Worm (Caenorhabditis elegans) whole organism, L4 larva: ENCODE results near the gene F57F4.1.

Source experiments
- D1046.2 ChIP-seq: fragments of 200-800 bp; sonication (Bioruptor generic); IDR thresholded peaks from 2 replicates; pipeline ENCODE4 v1.3.6; 2022; ENCODE audit warnings: missing genetic modification characterization, missing compliant biosample characterization
- F37D6.2 ChIP-seq: sonication (generic microtip); optimal IDR thresholded peaks from 2 replicates; lab custom pipeline; 2016; ENCODE audit warnings: mild to moderate bottlenecking, missing genetic modification characterization, missing compliant biosample characterization
- F49E8.2 ChIP-seq: sonication (generic microtip); optimal IDR thresholded peaks from 2 replicates; lab custom pipeline; 2016; ENCODE audit warnings: missing compliant biosample characterization, mild to moderate bottlenecking, missing genetic modification characterization, borderline replicate concordance
- T20F7.1 ChIP-seq: fragments of 200-800 bp; sonication (Bioruptor generic); optimal IDR thresholded peaks from 2 replicates; lab custom pipeline; 2018; ENCODE audit warnings: mild to moderate bottlenecking, missing genetic modification characterization, missing compliant biosample characterization
- Y105C5A.15 ChIP-seq: fragments of 200-800 bp; sonication (Bioruptor generic); IDR thresholded peaks from 2 replicates; pipeline ENCODE4 v1.3.6; 2022; ENCODE audit warnings: missing genetic modification characterization, missing compliant biosample characterization
- Y5F2A.4 ChIP-seq: fragments of 200-800 bp; sonication (Bioruptor generic); optimal IDR thresholded peaks from 2 replicates; lab custom pipeline; 2018; ENCODE audit warnings: mild to moderate bottlenecking, missing genetic modification characterization, missing compliant biosample characterization
- ZK546.5 ChIP-seq, 2 experiments: sonication (generic microtip); optimal IDR thresholded peaks; 2 replicates each; lab custom pipeline; 2017; ENCODE audit warnings: missing biosample characterization in 2 of 2, missing genetic modification characterization in 2 of 2
- attf-4 ChIP-seq: sonication (generic microtip); optimal IDR thresholded peaks from 3 replicates; lab custom pipeline; 2017; ENCODE audit warnings: missing biosample characterization, missing genetic modification characterization
- ceh-20 ChIP-seq: fragments of 200-800 bp; sonication (Bioruptor generic); IDR thresholded peaks from 2 replicates; pipeline ENCODE4 v1.3.6; 2022; ENCODE audit warnings: missing genetic modification reagents, missing genetic modification characterization, missing compliant biosample characterization
- ceh-32 ChIP-seq: sonication (generic microtip); optimal IDR thresholded peaks from 2 replicates; lab custom pipeline; 2016; ENCODE audit warnings: mild to moderate bottlenecking, missing genetic modification characterization, missing compliant biosample characterization; ENCODE audit not compliant: poor library complexity
- ceh-62 ChIP-seq: sonication (generic microtip); optimal IDR thresholded peaks from 2 replicates; lab custom pipeline; 2017; ENCODE audit warnings: missing biosample characterization, missing genetic modification characterization
- ces-1 ChIP-seq: fragments of 150-350 bp; sonication (generic microtip); optimal IDR thresholded peaks from 4 replicates; lab custom pipeline; 2014; ENCODE audit warnings: missing biosample characterization, missing genetic modification reagents, missing genetic modification characterization
- cey-2 ChIP-seq: sonication (generic microtip); optimal IDR thresholded peaks from 3 replicates; lab custom pipeline; 2017; ENCODE audit warnings: missing genetic modification characterization, mild to moderate bottlenecking, missing compliant biosample characterization, antibody characterized with exemption, borderline replicate concordance; ENCODE audit not compliant: insufficient read depth
- daf-16 ChIP-seq, 3 experiments: sonication (generic microtip); optimal IDR thresholded peaks; 2 replicates each; lab custom pipeline; 2016 to 2017; ENCODE audit warnings: missing genetic modification characterization in 3 of 3, missing genetic modification reagents in 3 of 3, mild to moderate bottlenecking in 2 of 3, missing compliant biosample characterization in 2 of 3, missing biosample characterization in 1 of 3, moderate library complexity in 1 of 3
- daf-8 ChIP-seq: fragments of 200-800 bp; sonication (Bioruptor generic); IDR thresholded peaks from 2 replicates; pipeline ENCODE4 v1.3.6; 2022; ENCODE audit warnings: missing genetic modification characterization, missing compliant biosample characterization
- dmd-6 ChIP-seq: fragments of 200-800 bp; sonication (Bioruptor generic); IDR thresholded peaks from 2 replicates; pipeline ENCODE4 v1.3.6; 2022; ENCODE audit warnings: missing genetic modification reagents, missing genetic modification characterization, missing compliant biosample characterization
- dmd-8 ChIP-seq: fragments of 200-800 bp; sonication (Bioruptor generic); IDR thresholded peaks from 2 replicates; pipeline ENCODE4 v1.3.6; 2022; ENCODE audit warnings: missing genetic modification characterization, missing compliant biosample characterization
- egl-27 ChIP-seq: sonication (generic microtip); optimal IDR thresholded peaks from 3 replicates; lab custom pipeline; 2017; ENCODE audit warnings: missing biosample characterization, missing genetic modification reagents, missing genetic modification characterization
- fkh-10 ChIP-seq: fragments of 150-350 bp; optimal IDR thresholded peaks from 2 replicates; lab custom pipeline; 2014; ENCODE audit warnings: missing biosample characterization, missing genetic modification reagents, missing genetic modification characterization
- fos-1 ChIP-seq: fragments of 150-350 bp; optimal IDR thresholded peaks from 2 replicates; lab custom pipeline; 2014; ENCODE audit warnings: missing biosample characterization, missing genetic modification characterization
- gei-8 ChIP-seq: fragments of 200-800 bp; sonication (Bioruptor generic); optimal IDR thresholded peaks from 2 replicates; lab custom pipeline; 2018; ENCODE audit warnings: mild to moderate bottlenecking, missing genetic modification characterization, missing compliant biosample characterization
- hif-1 ChIP-seq, 2 experiments: sonication (generic microtip); optimal IDR thresholded peaks; 2 replicates each; lab custom pipeline; 2016 to 2017; ENCODE audit warnings: missing compliant biosample characterization in 2 of 2, missing genetic modification characterization in 2 of 2, missing genetic modification reagents in 2 of 2, missing genotype in 2 of 2, mild to moderate bottlenecking in 1 of 2
- hlh-30 ChIP-seq: sonication (generic microtip); optimal IDR thresholded peaks from 2 replicates; lab custom pipeline; 2017; ENCODE audit warnings: antibody characterized with exemption, mild to moderate bottlenecking, missing genetic modification characterization, missing compliant biosample characterization; ENCODE audit not compliant: insufficient read depth
- lim-7 ChIP-seq: fragments of 200-800 bp; sonication (Bioruptor generic); IDR thresholded peaks from 2 replicates; pipeline ENCODE4 v1.3.6; 2022; ENCODE audit warnings: missing genetic modification characterization, missing compliant biosample characterization
- lin-1 ChIP-seq: fragments of 200-800 bp; sonication (Bioruptor generic); IDR thresholded peaks from 2 replicates; pipeline ENCODE4 v1.3.6; 2022; ENCODE audit warnings: missing genetic modification reagents, missing genetic modification characterization, missing compliant biosample characterization
- lin-13 ChIP-seq: fragments of 150-350 bp; optimal IDR thresholded peaks from 2 replicates; lab custom pipeline; 2014; ENCODE audit warnings: missing biosample characterization, missing genetic modification reagents, missing genetic modification characterization
- lin-38 ChIP-seq: fragments of 200-800 bp; sonication (Bioruptor generic); IDR thresholded peaks from 2 replicates; pipeline ENCODE4 v1.3.6; 2022; ENCODE audit warnings: missing genetic modification reagents, missing genetic modification characterization, missing compliant biosample characterization
- mdl-1 ChIP-seq, 2 experiments: fragments of 150-350 bp in 1 of 2; sonication (generic microtip) in 1 of 2; optimal IDR thresholded peaks; 2 replicates each; lab custom pipeline; 2014 to 2017; ENCODE audit warnings: missing biosample characterization in 2 of 2, missing genetic modification characterization in 2 of 2
- mdt-29 ChIP-seq: fragments of 200-800 bp; sonication (Bioruptor generic); IDR thresholded peaks from 2 replicates; pipeline ENCODE4 v1.3.6; 2022; ENCODE audit warnings: missing genetic modification reagents, missing genetic modification characterization, missing compliant biosample characterization
- mep-1 ChIP-seq: fragments of 150-350 bp; sonication (generic microtip); optimal IDR thresholded peaks from 3 replicates; lab custom pipeline; 2014; ENCODE audit warnings: missing biosample characterization, missing genetic modification characterization
- mxl-3 ChIP-seq: fragments of 200-800 bp; sonication (Bioruptor generic); optimal IDR thresholded peaks from 2 replicates; lab custom pipeline; 2018; ENCODE audit warnings: mild to moderate bottlenecking, missing genetic modification characterization, missing compliant biosample characterization
- nhr-102 ChIP-seq: sonication (generic microtip); optimal IDR thresholded peaks from 2 replicates; lab custom pipeline; 2016; ENCODE audit warnings: mild to moderate bottlenecking, missing genetic modification characterization, moderate library complexity, missing compliant biosample characterization
- nhr-11 ChIP-seq: fragments of 150-350 bp; optimal IDR thresholded peaks from 2 replicates; lab custom pipeline; 2014; ENCODE audit warnings: missing biosample characterization, missing genetic modification characterization
- nhr-111 ChIP-seq: fragments of 200-800 bp; sonication (Bioruptor generic); optimal IDR thresholded peaks from 2 replicates; lab custom pipeline; 2018; ENCODE audit warnings: mild to moderate bottlenecking, missing genetic modification characterization, missing compliant biosample characterization
- nhr-28 ChIP-seq: fragments of 150-350 bp; optimal IDR thresholded peaks from 2 replicates; lab custom pipeline; 2014; ENCODE audit warnings: missing biosample characterization, missing genetic modification characterization
- nhr-42 ChIP-seq: fragments of 200-800 bp; sonication (Bioruptor generic); IDR thresholded peaks from 2 replicates; pipeline ENCODE4 v1.3.6; 2022; ENCODE audit warnings: missing genetic modification characterization, missing compliant biosample characterization
- nhr-48 ChIP-seq: sonication (generic microtip); optimal IDR thresholded peaks from 2 replicates; lab custom pipeline; 2016; ENCODE audit warnings: mild to moderate bottlenecking, missing genetic modification characterization, missing compliant biosample characterization
- nhr-6 ChIP-seq: fragments of 150-350 bp; optimal IDR thresholded peaks from 2 replicates; lab custom pipeline; 2014; ENCODE audit warnings: missing biosample characterization, missing genetic modification characterization
- nhr-77 ChIP-seq: fragments of 150-350 bp; optimal IDR thresholded peaks from 2 replicates; lab custom pipeline; 2014; ENCODE audit warnings: missing biosample characterization, missing genetic modification characterization
- php-3 ChIP-seq: fragments of 200-800 bp; sonication (Bioruptor generic); IDR thresholded peaks from 2 replicates; pipeline ENCODE4 v1.3.6; 2022; ENCODE audit warnings: missing genetic modification reagents, missing genetic modification characterization, missing compliant biosample characterization
- pqm-1 ChIP-seq: sonication (generic microtip); optimal IDR thresholded peaks from 2 replicates; lab custom pipeline; 2017; ENCODE audit warnings: missing biosample characterization, missing genetic modification characterization
- saeg-2 ChIP-seq: fragments of 200-800 bp; sonication (Bioruptor generic); IDR thresholded peaks from 2 replicates; pipeline ENCODE4 v1.3.6; 2022; ENCODE audit warnings: missing genetic modification reagents, missing genetic modification characterization, missing compliant biosample characterization
- skn-1 ChIP-seq: fragments of 150-350 bp; optimal IDR thresholded peaks from 2 replicates; lab custom pipeline; 2014; ENCODE audit warnings: missing biosample characterization, missing genetic modification characterization
- spr-1 ChIP-seq: sonication (generic microtip); optimal IDR thresholded peaks from 2 replicates; lab custom pipeline; 2016; ENCODE audit warnings: mild to moderate bottlenecking, missing genetic modification characterization, missing compliant biosample characterization
- spr-3 ChIP-seq: fragments of 200-800 bp; sonication (Bioruptor generic); optimal IDR thresholded peaks from 2 replicates; lab custom pipeline; 2018; ENCODE audit warnings: mild to moderate bottlenecking, missing genetic modification characterization, missing compliant biosample characterization
- tra-1 ChIP-seq: fragments of 200-800 bp; sonication (Bioruptor generic); IDR thresholded peaks from 2 replicates; pipeline ENCODE4 v1.3.6; 2022; ENCODE audit warnings: missing genetic modification reagents, missing genetic modification characterization, missing compliant biosample characterization
- unc-39 ChIP-seq: sonication (generic microtip); optimal IDR thresholded peaks from 2 replicates; lab custom pipeline; 2017; ENCODE audit warnings: missing biosample characterization, missing genetic modification characterization
- zfp-2 ChIP-seq: sonication (generic microtip); optimal IDR thresholded peaks from 2 replicates; lab custom pipeline; 2016; ENCODE audit warnings: mild to moderate bottlenecking, missing genetic modification characterization, missing compliant biosample characterization
- zfp-3 ChIP-seq: fragments of 200-800 bp; sonication (Bioruptor generic); conservative IDR thresholded peaks from 2 replicates; pipeline ENCODE4 v1.3.6; 2022; ENCODE audit warnings: missing genetic modification reagents, missing genetic modification characterization, missing compliant biosample characterization
- zip-11 ChIP-seq: fragments of 200-800 bp; sonication (Bioruptor generic); IDR thresholded peaks from 2 replicates; pipeline ENCODE4 v1.3.6; 2022; ENCODE audit warnings: missing genetic modification characterization, missing compliant biosample characterization
- ztf-11 ChIP-seq: fragments of 150-350 bp; optimal IDR thresholded peaks from 2 replicates; lab custom pipeline; 2014; ENCODE audit warnings: missing biosample characterization, missing genetic modification characterization

F57F4.1 gene

ce11 chrV:6411161-6411560 is 20.9 kb downstream of the F57F4.1 start:
- TF ChIP-seq ceh-20 (GFP tag; lab: Robert Waterston, UW), result peak; percentile 68
- TF ChIP-seq Y5F2A.4 (GFP tag; lab: Kevin White, UChicago), result no peak
- no peak for TF ChIP-seq lin-38 (GFP tag; lab: Robert Waterston, UW)
- TF ChIP-seq hlh-30, result peak; percentile 50
- no peak for TF ChIP-seq Y105C5A.15 (GFP tag; lab: Robert Waterston, UW)
- no peak for TF ChIP-seq hif-1 (tag; optimal IDR thresholded peaks at IDR 0.05; lab: Kevin White, UChicago)
- TF ChIP-seq unc-39 (tag; lab: Kevin White, UChicago), result no peak
- TF ChIP-seq fos-1 (tag; lab: Kevin White, UChicago), result no peak
- TF ChIP-seq dmd-6 (GFP tag; lab: Robert Waterston, UW), result peak; percentile 93
- no peak for TF ChIP-seq mdt-29 (GFP tag; lab: Robert Waterston, UW)
- no peak for TF ChIP-seq nhr-111 (GFP tag; lab: Kevin White, UChicago)
- TF ChIP-seq lim-7 (GFP tag; lab: Robert Waterston, UW), result no peak
- no peak for TF ChIP-seq cey-2 (tag; lab: Kevin White, UChicago)
- no peak for TF ChIP-seq F37D6.2 (tag; lab: Kevin White, UChicago)
- TF ChIP-seq T20F7.1 (GFP tag; lab: Kevin White, UChicago), result peak; percentile 31
- TF ChIP-seq daf-8, result no peak
- no peak for TF ChIP-seq zip-11 (GFP tag; lab: Robert Waterston, UW)
- TF ChIP-seq pqm-1 (tag; lab: Kevin White, UChicago), result peak; percentile 84
- TF ChIP-seq nhr-6 (tag; lab: Kevin White, UChicago), result no peak
- no peak for TF ChIP-seq saeg-2
- TF ChIP-seq spr-3 (GFP tag; lab: Kevin White, UChicago), result no peak
- TF ChIP-seq daf-16 (GFP tag; optimal IDR thresholded peaks at IDR 0.05; lab: Kevin White, UChicago), result no peak
- peak; percentile 34 for TF ChIP-seq daf-16 (tag; optimal IDR thresholded peaks at IDR 0.05; lab: Kevin White, UChicago)
- no peak for TF ChIP-seq attf-4 (tag; lab: Kevin White, UChicago)
- no peak for TF ChIP-seq dmd-8 (GFP tag; lab: Robert Waterston, UW)
- no peak for TF ChIP-seq ceh-32 (tag; lab: Kevin White, UChicago)
- no peak for TF ChIP-seq ZK546.5 (tag; optimal IDR thresholded peaks at IDR 0.05; lab: Kevin White, UChicago)
- no peak for TF ChIP-seq skn-1 (tag; lab: Kevin White, UChicago)
- no peak for TF ChIP-seq fkh-10
- peak; percentile 17 for TF ChIP-seq mxl-3 (GFP tag; lab: Kevin White, UChicago)
- peak; percentile 99 for TF ChIP-seq php-3 (GFP tag; lab: Robert Waterston, UW)
- peak in 1 of 2 experiments; percentile 75 for TF ChIP-seq mdl-1 (tag; optimal IDR thresholded peaks at IDR 0.05; lab: Kevin White, UChicago)
- peak; percentile 54 for TF ChIP-seq nhr-77
- TF ChIP-seq egl-27 (tag; lab: Kevin White, UChicago), result no peak
- TF ChIP-seq lin-1 (GFP tag; lab: Robert Waterston, UW), result 0 out of 2 replicates have a peak, but pooled peaks have one; percentile 11
- peak; percentile 91 for TF ChIP-seq nhr-28 (tag; lab: Kevin White, UChicago)
- TF ChIP-seq F49E8.2, result no peak
- TF ChIP-seq nhr-11, result no peak
- TF ChIP-seq gei-8 (GFP tag; lab: Kevin White, UChicago), result no peak
- no peak for TF ChIP-seq zfp-3 (GFP tag; lab: Robert Waterston, UW)
- no peak for TF ChIP-seq ceh-62 (tag; lab: Kevin White, UChicago)
- TF ChIP-seq D1046.2, result no peak
- TF ChIP-seq ces-1 (GFP tag; lab: Kevin White, UChicago), result no peak
- TF ChIP-seq lin-13 (GFP tag; lab: Kevin White, UChicago), result no peak
- TF ChIP-seq nhr-48 (tag; lab: Kevin White, UChicago), result peak; percentile 37
- peak; percentile 31 for TF ChIP-seq nhr-102 (tag; lab: Kevin White, UChicago)
- TF ChIP-seq ztf-11, result no peak
- TF ChIP-seq mep-1 (tag; lab: Kevin White, UChicago), result peak; percentile 21
- TF ChIP-seq spr-1 (tag; lab: Kevin White, UChicago), result no peak
- TF ChIP-seq tra-1 (GFP tag; lab: Robert Waterston, UW), result peak; percentile 67; the same call in 1 of the 2 replicates
- TF ChIP-seq nhr-42, result no peak
- no peak for TF ChIP-seq zfp-2 (tag; lab: Kevin White, UChicago)
